Fruit fly (Drosophila melanogaster) S2 (cell line): ENCODE measurements around the gene RfC3.

Source experiments
- CG8478 ChIP-seq: fragments of >200 bp; optimal IDR thresholded peaks from 2 replicates; lab custom pipeline; 2018
- CTCF ChIP-seq, 2 experiments: fragments of >200 bp; optimal IDR thresholded peaks; 2 replicates each; lab custom pipeline; 2018

DNA sequence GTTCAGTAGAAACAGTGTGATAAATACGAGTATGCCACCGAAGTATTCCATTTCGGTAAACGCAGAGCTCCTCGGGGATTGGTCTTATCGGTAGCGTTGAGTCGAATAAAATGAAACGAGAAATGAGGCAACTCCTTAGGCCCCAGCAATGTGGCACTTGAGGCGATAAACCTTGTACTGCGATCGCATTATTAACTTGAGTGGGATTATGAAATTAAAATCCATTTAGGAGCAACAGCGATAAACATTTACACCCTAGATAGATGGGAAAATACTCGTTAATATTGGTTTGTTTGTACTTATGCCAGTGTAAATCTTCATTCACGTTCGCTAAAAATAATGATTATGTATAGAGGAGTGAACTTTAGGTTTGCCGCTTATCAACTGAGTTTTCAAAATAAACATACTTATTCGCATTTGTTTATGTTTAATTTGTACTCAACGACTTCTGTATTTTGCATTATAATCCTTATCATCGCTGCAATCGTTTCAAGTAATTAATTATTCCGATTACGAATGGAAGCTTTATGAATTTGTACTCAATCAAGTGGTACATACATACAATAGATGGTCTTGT, 37.0 kb downstream of the RfC3 start:
- TF ChIP-seq CTCF (optimal IDR thresholded peaks at IDR 0.05; lab: Kevin White, UChicago) (no peak), CG8478 (no peak)
